Worm (Caenorhabditis elegans): Measurements from ENCODE around the gene W09D6.5.
A peak's percentile ranks its signal among the peaks of the same experiment; 100 is the strongest.
"Not testable (repeated sequence)": the region's sequence is repeated elsewhere in the genome, so short reads cannot be mapped to it uniquely, and the experiment has no call there.

W09D6.5 gene

ce11 chrIII:11119176-11119853 lies 31.0 kb downstream of the W09D6.5 start, which contains the start of the genes sup-35 and Y48A6C.4 (continued):
- TF ChIP-seq ceh-24 (tag; optimal IDR thresholded peaks at IDR 0.05) (no peak), tbx-7 (tag; optimal IDR thresholded peaks at IDR 0.05) (peak; percentile 98), dmd-4 (tag; optimal IDR thresholded peaks at IDR 0.05; ENCODE audit: borderline replicate concordance) (peak; percentile 40), C38D4.7 (GFP tag; optimal IDR thresholded peaks at IDR 0.05) (peak; percentile 55)

DNA sequence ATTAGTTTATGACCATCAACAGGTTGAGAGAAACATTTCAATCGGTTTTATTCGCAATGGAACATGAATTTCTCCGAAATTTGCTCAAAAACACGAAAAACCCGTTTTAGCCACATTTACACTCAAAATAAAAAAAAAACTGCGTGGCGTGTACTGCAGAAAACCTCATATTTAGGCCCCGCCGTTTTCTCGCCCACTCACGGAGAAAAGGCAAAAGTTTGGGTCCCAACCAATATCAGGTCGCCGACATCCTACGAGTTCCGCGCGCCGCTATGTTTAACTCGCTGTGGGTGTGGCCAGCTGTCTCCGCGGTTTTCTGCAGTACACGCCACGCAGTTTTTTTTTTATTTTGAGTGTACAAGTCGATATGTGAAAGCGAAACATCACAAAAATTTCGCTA lies 35.6 kb downstream of the W09D6.5 start:
- TF ChIP-seq ceh-6 (GFP tag; optimal IDR thresholded peaks at IDR 0.05), result no peak
- TF ChIP-seq pha-2 (tag; optimal IDR thresholded peaks at IDR 0.05), result no peak
- TF ChIP-seq eyg-1 (tag; optimal IDR thresholded peaks at IDR 0.05), result no peak
- no peak for TF ChIP-seq pag-3 (tag; optimal IDR thresholded peaks at IDR 0.05; ENCODE audit: borderline replicate concordance)
- TF ChIP-seq fkh-10 (GFP tag; optimal IDR thresholded peaks at IDR 0.05), result no peak
- no peak for TF ChIP-seq nhr-11 (tag; optimal IDR thresholded peaks at IDR 0.05)
- TF ChIP-seq K02D7.2 (tag; optimal IDR thresholded peaks at IDR 0.05), result no peak
- no peak for TF ChIP-seq fkh-6 (tag; optimal IDR thresholded peaks at IDR 0.05)
- no peak for TF ChIP-seq lim-6 (tag; optimal IDR thresholded peaks at IDR 0.05)
- TF ChIP-seq sdc-2 (tag; optimal IDR thresholded peaks at IDR 0.05), result no peak

- TF ChIP-seq ceh-30 (tag; optimal IDR thresholded peaks at IDR 0.05) (no peak), ceh-34 (tag; optimal IDR thresholded peaks at IDR 0.05) (no peak), lin-11 (tag; optimal IDR thresholded peaks at IDR 0.05) (no peak), hlh-30 (tag; optimal IDR thresholded peaks at IDR 0.05; ENCODE audit: insufficient read depth) (no peak), rnt-1 (tag; optimal IDR thresholded peaks at IDR 0.05) (no peak), pat-9 (tag; optimal IDR thresholded peaks at IDR 0.05) (no peak), pha-2 (tag; optimal IDR thresholded peaks at IDR 0.05) (no peak), che-1 (tag; optimal IDR thresholded peaks at IDR 0.05) (no peak), unc-42 (tag; optimal IDR thresholded peaks at IDR 0.05) (no peak), ets-4 (tag; optimal IDR thresholded peaks at IDR 0.05) (no peak), pag-3 (tag; optimal IDR thresholded peaks at IDR 0.05; ENCODE audit: borderline replicate concordance) (no peak), ceh-18 (tag; optimal IDR thresholded peaks at IDR 0.05) (no peak), ceh-45 (GFP tag; IDR thresholded peaks at IDR 0.05) (no peak), C38D4.7 (GFP tag; optimal IDR thresholded peaks at IDR 0.05) (no peak), ahr-1 (tag; optimal IDR thresholded peaks at IDR 0.05) (no peak), gmeb-2 (tag; optimal IDR thresholded peaks at IDR 0.05) (no peak), tbx-2 (tag; optimal IDR thresholded peaks at IDR 0.05) (no peak), elt-4 (tag; optimal IDR thresholded peaks at IDR 0.05) (no peak), ref-2 (tag; optimal IDR thresholded peaks at IDR 0.05) (no peak)
Measured at ce11 chrIII:11127528-11127927, 39.2 kb downstream of the W09D6.5 start, which contains the start of gene Y48A6C.8. Y48A6C.8 (minus strand) TSS chrIII:11127628.

- TF ChIP-seq che-1 (tag; optimal IDR thresholded peaks at IDR 0.05) (no peak), ceh-48 (tag; optimal IDR thresholded peaks at IDR 0.05) (peak; percentile 67), sox-4 (tag; optimal IDR thresholded peaks at IDR 0.05) (no peak), unc-42 (tag; optimal IDR thresholded peaks at IDR 0.05) (peak; percentile 45)
Measured at ce11 chrIII:11129363-11129762, 41.1 kb downstream of the W09D6.5 start.

ce11 chrIII:11131475-11131874 lies 43.2 kb downstream of the W09D6.5 start, which contains the start of gene pha-1:
pha-1 (plus strand) TSS chrIII:11131775.
- TF ChIP-seq dmd-4 (tag; optimal IDR thresholded peaks at IDR 0.05; ENCODE audit: borderline replicate concordance); ceh-18 (tag; optimal IDR thresholded peaks at IDR 0.05); syd-9 (tag; optimal IDR thresholded peaks at IDR 0.05): not testable (repeated sequence)
